Fruit fly (Drosophila melanogaster) whole organism, prepupa: ENCODE results near the gene Hmt4-20.

Experiments
- CG15336 ChIP-seq: fragments of 200-800 bp; sonication (Bioruptor generic); IDR thresholded peaks from 2 replicates; pipeline ENCODE4 v1.3.6; 2022; ENCODE audit warnings: missing biosample characterization, missing genetic modification characterization
- CG4318 ChIP-seq: fragments of 200-800 bp; sonication (Bioruptor generic); optimal IDR thresholded peaks from 3 replicates; lab custom pipeline; 2017; ENCODE audit warnings: missing biosample characterization, mild to moderate bottlenecking, missing genetic modification characterization
- CG6854 ChIP-seq: fragments of 200-800 bp; sonication (Bioruptor generic); optimal IDR thresholded peaks from 2 replicates; lab custom pipeline; 2017; ENCODE audit warnings: missing biosample characterization, mild to moderate bottlenecking, missing genetic modification characterization
- CG8119 ChIP-seq: fragments of 200-800 bp; sonication (Bioruptor generic); IDR thresholded peaks from 3 replicates; pipeline ENCODE4 v1.3.6; 2022; ENCODE audit warnings: missing biosample characterization, missing genetic modification characterization
- Lpt ChIP-seq: fragments of 200-800 bp; sonication (Bioruptor generic); optimal IDR thresholded peaks from 3 replicates; lab custom pipeline; 2016; ENCODE audit warnings: missing biosample characterization, missing genetic modification characterization
- Sox102F ChIP-seq: fragments of 200-800 bp; sonication (Bioruptor generic); optimal IDR thresholded peaks from 2 replicates; lab custom pipeline; 2016; ENCODE audit warnings: missing biosample characterization, mild to moderate bottlenecking, missing genetic modification characterization
- dac ChIP-seq: fragments of 200-800 bp; sonication (Bioruptor generic); optimal IDR thresholded peaks from 2 replicates; lab custom pipeline; 2017; ENCODE audit warnings: missing biosample characterization, mild to moderate bottlenecking, missing genetic modification characterization

DNA sequence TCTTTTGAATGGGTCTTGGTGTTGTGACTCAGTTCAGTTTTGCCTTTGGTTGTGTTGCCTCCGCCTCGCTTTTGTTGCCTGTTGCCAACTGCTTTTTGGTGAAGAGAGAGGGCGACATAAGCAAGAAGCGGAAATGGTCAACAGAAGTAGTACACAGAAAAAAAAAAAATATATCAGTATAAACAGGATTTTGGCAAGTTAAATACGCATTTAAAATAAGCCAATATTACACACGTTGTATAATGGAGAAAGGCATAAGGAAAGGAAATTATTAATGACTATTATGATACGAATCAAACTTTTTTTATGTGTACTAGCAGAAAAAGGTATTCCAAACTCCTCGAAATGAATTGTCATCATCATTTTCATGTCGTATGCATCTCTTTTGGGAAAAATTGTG, 40.2 kb upstream of the Hmt4-20 start:
- TF ChIP-seq dac (GFP tag; lab: Kevin White, UChicago) (no peak), CG6854 (no peak), CG15336 (GFP tag; lab: Robert Waterston, UW) (0 out of 2 replicates have a peak, but pooled peaks have one; percentile 21), Sox102F (peak; percentile 51), Lpt (no peak), CG8119 (GFP tag; lab: Robert Waterston, UW) (no peak), CG4318 (GFP tag; lab: Kevin White, UChicago) (no peak)
